Worm (Caenorhabditis elegans) whole organism, midembryonic: ENCODE measurements around the gene num-1.
A peak's percentile ranks its signal among the peaks of the same experiment; 100 is the strongest.

ENCODE experiments used
- T22C8.4 ChIP-seq: fragments of 200-800 bp; sonication (Bioruptor generic); IDR thresholded peaks from 2 replicates; pipeline ENCODE4 v1.3.6; 2022; ENCODE audit warnings: missing genetic modification characterization, missing compliant biosample characterization
- cog-1 ChIP-seq: sonication (generic microtip); optimal IDR thresholded peaks from 2 replicates; lab custom pipeline; 2016; ENCODE audit warnings: missing genetic modification characterization, missing compliant biosample characterization
- flt-1 ChIP-seq: fragments of 200-800 bp; sonication (Bioruptor generic); IDR thresholded peaks from 2 replicates; pipeline ENCODE4 v1.3.6; 2022; ENCODE audit warnings: missing genetic modification characterization, missing compliant biosample characterization
- klf-2 ChIP-seq: fragments of 200-800 bp; sonication (Bioruptor generic); conservative IDR thresholded peaks from 2 replicates; pipeline ENCODE4 v1.3.6; 2022; ENCODE audit warnings: missing genetic modification reagents, missing genetic modification characterization, missing compliant biosample characterization
- med-1 ChIP-seq: sonication (generic microtip); optimal IDR thresholded peaks from 2 replicates; lab custom pipeline; 2017; ENCODE audit warnings: missing genetic modification characterization, mild to moderate bottlenecking, missing compliant biosample characterization, antibody characterized with exemption, missing genetic modification reagents; ENCODE audit not compliant: insufficient read depth
- ref-1 ChIP-seq: fragments of 200-800 bp; sonication (Bioruptor generic); conservative IDR thresholded peaks from 2 replicates; pipeline ENCODE4 v1.3.6; 2022; ENCODE audit warnings: missing genetic modification reagents, missing genetic modification characterization, missing compliant biosample characterization
- tab-1 ChIP-seq: fragments of 200-800 bp; sonication (Bioruptor generic); IDR thresholded peaks from 2 replicates; pipeline ENCODE4 v1.3.6; 2022; ENCODE audit warnings: missing genetic modification characterization, missing compliant biosample characterization
- ztf-23 ChIP-seq: fragments of 200-800 bp; sonication (Bioruptor generic); IDR thresholded peaks from 2 replicates; pipeline ENCODE4 v1.3.6; 2022; ENCODE audit warnings: missing genetic modification reagents, missing genetic modification characterization, missing compliant biosample characterization
- ztf-29 ChIP-seq: fragments of 200-800 bp; sonication (Bioruptor generic); IDR thresholded peaks from 2 replicates; pipeline ENCODE4 v1.3.6; 2022; ENCODE audit warnings: missing genetic modification reagents, missing genetic modification characterization, missing compliant biosample characterization

num-1 gene

ce11 chrV:20826618-20827017 is 3.0 kb upstream of the num-1 start:
- no peak for TF ChIP-seq ref-1 (GFP tag; lab: Robert Waterston, UW)
- TF ChIP-seq tab-1 (GFP tag; lab: Robert Waterston, UW) = no peak
- TF ChIP-seq klf-2 (GFP tag; lab: Robert Waterston, UW) = no peak
- no peak for TF ChIP-seq med-1 (GFP tag; lab: Kevin White, UChicago)
- no peak for TF ChIP-seq ztf-29
- no peak for TF ChIP-seq ztf-23 (GFP tag; lab: Robert Waterston, UW)
- TF ChIP-seq flt-1 (GFP tag; lab: Robert Waterston, UW) = no peak

ce11 chrV:20828820-20829219 is 791 bp upstream of the num-1 start, which contains the start of gene sbt-1:
Gene sbt-1 (minus strand): TSS chrV:20828881.
- TF ChIP-seq cog-1 (no peak), flt-1 (GFP tag; lab: Robert Waterston, UW) (0 out of 2 replicates have a peak, but pooled peaks have one; percentile 4), T22C8.4 (peak; percentile 32; the same call in 1 of the 2 replicates)

- TF ChIP-seq T22C8.4 (no peak), ztf-23 (GFP tag; lab: Robert Waterston, UW) (no peak), tab-1 (GFP tag; lab: Robert Waterston, UW) (no peak), med-1 (GFP tag; lab: Kevin White, UChicago) (no peak), cog-1 (no peak), ref-1 (GFP tag; lab: Robert Waterston, UW) (no peak), ztf-29 (no peak), flt-1 (GFP tag; lab: Robert Waterston, UW) (no peak), klf-2 (GFP tag; lab: Robert Waterston, UW) (no peak)
Measured at ce11 chrV:20830409-20830808, 798 bp downstream of the num-1 start.

- TF ChIP-seq ztf-29 (no peak), flt-1 (GFP tag; lab: Robert Waterston, UW) (no peak), T22C8.4 (no peak), med-1 (GFP tag; lab: Kevin White, UChicago) (no peak), tab-1 (GFP tag; lab: Robert Waterston, UW) (no peak), ztf-23 (GFP tag; lab: Robert Waterston, UW) (no peak)
Measured at ce11 chrV:20831867-20832266, 2.3 kb downstream of the num-1 start.

ce11 chrV:20832554-20832963 is 2.9 kb downstream of the num-1 start:
- peak; percentile 30 for TF ChIP-seq cog-1
- TF ChIP-seq med-1 (GFP tag; lab: Kevin White, UChicago) = no peak
- no peak for TF ChIP-seq klf-2 (GFP tag; lab: Robert Waterston, UW)
- TF ChIP-seq flt-1 (GFP tag; lab: Robert Waterston, UW) = peak; percentile 29; the same call in 1 of the 2 replicates

- TF ChIP-seq ref-1 (GFP tag; lab: Robert Waterston, UW) (no peak), med-1 (GFP tag; lab: Kevin White, UChicago) (no peak), cog-1 (no peak), flt-1 (GFP tag; lab: Robert Waterston, UW) (no peak), T22C8.4 (no peak), tab-1 (GFP tag; lab: Robert Waterston, UW) (no peak), ztf-29 (no peak)
Measured at ce11 chrV:20837765-20838164, 8.2 kb downstream of the num-1 start, which contains the start of gene mrps-12. Gene mrps-12 (plus strand): TSS chrV:20838080.

- TF ChIP-seq flt-1 (GFP tag; lab: Robert Waterston, UW) (no peak), klf-2 (GFP tag; lab: Robert Waterston, UW) (no peak), ztf-23 (GFP tag; lab: Robert Waterston, UW) (no peak), ztf-29 (no peak), cog-1 (no peak), tab-1 (GFP tag; lab: Robert Waterston, UW) (no peak), T22C8.4 (no peak), med-1 (GFP tag; lab: Kevin White, UChicago) (no peak), ref-1 (GFP tag; lab: Robert Waterston, UW) (no peak)
Measured at ce11 chrV:20838565-20838964, 9.0 kb downstream of the num-1 start, which contains the start of gene exos-7. Gene exos-7 (plus strand): TSS chrV:20838865.

ce11 chrV:20839307-20839909 is 9.8 kb downstream of the num-1 start:
- TF ChIP-seq klf-2 (GFP tag; lab: Robert Waterston, UW) = 0 out of 2 replicates have a peak, but pooled peaks have one; percentile 34
- peak; percentile 69; the same call in 1 of the 2 replicates for TF ChIP-seq flt-1 (GFP tag; lab: Robert Waterston, UW)
- peak; percentile 76 for TF ChIP-seq ztf-23 (GFP tag; lab: Robert Waterston, UW)

- TF ChIP-seq ztf-29 (no peak), ref-1 (GFP tag; lab: Robert Waterston, UW) (no peak), ztf-23 (GFP tag; lab: Robert Waterston, UW) (no peak), cog-1 (no peak), tab-1 (GFP tag; lab: Robert Waterston, UW) (no peak), T22C8.4 (no peak), klf-2 (GFP tag; lab: Robert Waterston, UW) (no peak), med-1 (GFP tag; lab: Kevin White, UChicago) (no peak), flt-1 (GFP tag; lab: Robert Waterston, UW) (no peak)
Measured at ce11 chrV:20841484-20841883, 11.9 kb downstream of the num-1 start.

- no peak for TF ChIP-seq ztf-23 (GFP tag; lab: Robert Waterston, UW)
- no peak for TF ChIP-seq ref-1 (GFP tag; lab: Robert Waterston, UW)
- TF ChIP-seq ztf-29 = no peak
- no peak for TF ChIP-seq T22C8.4
- peak; percentile 6 for TF ChIP-seq cog-1
Measured at ce11 chrV:20845524-20846208, 16.1 kb downstream of the num-1 start, which contains the start of the genes F31D4.2 and fkb-6. Gene F31D4.2 (minus strand): TSS chrV:20845546. Gene fkb-6 (plus strand): TSS chrV:20846158.
